Fruit fly (Drosophila melanogaster): ENCODE data around the gene Atu.
A peak's percentile ranks its signal among the peaks of the same experiment; 100 is the strongest.

Gene Atu

dm6 chr3R:5588573-5588972, 24.6 kb upstream of the Atu start, which contains the start of gene PolZ2:
Gene PolZ2, plus strand, starts transcription at chr3R:5588873.
- TF ChIP-seq Mio (GFP tag; optimal IDR thresholded peaks at IDR 0.05) (no peak), Dfd (GFP tag; optimal IDR thresholded peaks at IDR 0.05) (no peak)

- TF ChIP-seq Myc (optimal IDR thresholded peaks at IDR 0.05) (no peak), ey (GFP tag; optimal IDR thresholded peaks at IDR 0.05) (peak; percentile 22), N (GFP tag; optimal IDR thresholded peaks at IDR 0.05) (peak; percentile 96), Rel (GFP tag; optimal IDR thresholded peaks at IDR 0.05) (no peak), Rel (tag; optimal IDR thresholded peaks at IDR 0.05) (peak; percentile 24), Hnf4 (GFP tag; optimal IDR thresholded peaks at IDR 0.05) (no peak), Hr83 (GFP tag; optimal IDR thresholded peaks at IDR 0.05; ENCODE audit: poor library complexity, severe bottlenecking) (no peak), Dfd (GFP tag; optimal IDR thresholded peaks at IDR 0.05) (no peak), Dif (GFP tag; optimal IDR thresholded peaks at IDR 0.05; ENCODE audit: partially characterized antibody) (no peak), Hr78 (GFP tag; optimal IDR thresholded peaks at IDR 0.05) (peak; percentile 80), Abd-B (GFP tag; optimal IDR thresholded peaks at IDR 0.05) (peak; percentile 10), Sp1 (GFP tag; optimal IDR thresholded peaks at IDR 0.05) (peak; percentile 19), GATAd (GFP tag; optimal IDR thresholded peaks at IDR 0.05) (no peak), CG9705 (GFP tag; optimal IDR thresholded peaks at IDR 0.05) (peak; percentile 35), woc (GFP tag; optimal IDR thresholded peaks at IDR 0.05) (peak; percentile 61), lola (GFP tag; optimal IDR thresholded peaks at IDR 0.05) (no peak), usp (GFP tag; optimal IDR thresholded peaks at IDR 0.05) (no peak), rgr (GFP tag; optimal IDR thresholded peaks at IDR 0.05) (peak; percentile 12), brk (GFP tag; optimal IDR thresholded peaks at IDR 0.05) (no peak), dsf (GFP tag; optimal IDR thresholded peaks at IDR 0.05; ENCODE audit: borderline replicate concordance) (no peak), CG32264 (GFP tag; optimal IDR thresholded peaks at IDR 0.05) (peak; percentile 4), Jra (GFP tag; optimal IDR thresholded peaks at IDR 0.05) (no peak), foxo (GFP tag; optimal IDR thresholded peaks at IDR 0.05) (peak in 1 of 2 experiments; percentile 25), pan (optimal IDR thresholded peaks at IDR 0.05) (no peak), CrebA (GFP tag; optimal IDR thresholded peaks at IDR 0.05; ENCODE audit: borderline replicate concordance) (no peak), h (GFP tag; optimal IDR thresholded peaks at IDR 0.05) (no peak), Mio (GFP tag; optimal IDR thresholded peaks at IDR 0.05) (no peak), OdsH (GFP tag; optimal IDR thresholded peaks at IDR 0.05) (no peak), HLH106 (tag; optimal IDR thresholded peaks at IDR 0.05) (peak; percentile 60), br (GFP tag; optimal IDR thresholded peaks at IDR 0.05) (no peak), fru (GFP tag; optimal IDR thresholded peaks at IDR 0.05) (no peak), sage (GFP tag; optimal IDR thresholded peaks at IDR 0.05) (no peak), tai (GFP tag; optimal IDR thresholded peaks at IDR 0.05) (no peak), sv (GFP tag; optimal IDR thresholded peaks at IDR 0.05) (peak; percentile 17), Vsx2 (GFP tag; optimal IDR thresholded peaks at IDR 0.05; ENCODE audit: partially characterized antibody) (no peak), dl (GFP tag; optimal IDR thresholded peaks at IDR 0.05; ENCODE audit: insufficient read depth in 1 of 2, partially characterized antibody in 2 of 2) (no peak), jim (GFP tag; optimal IDR thresholded peaks at IDR 0.05) (no peak), dmrt93B (GFP tag; optimal IDR thresholded peaks at IDR 0.05) (no peak), psq (GFP tag; optimal IDR thresholded peaks at IDR 0.05) (peak; percentile 17)
These were observed 21.7 kb upstream of the Atu start, which contains the start of the genes noi and Vha26 for dm6 chr3R:5591398-5591853. Gene noi, minus strand, starts transcription at chr3R:5591459. Gene Vha26, plus strand, starts transcription at chr3R:5591763.

dm6 chr3R:5592009-5592572, 21.1 kb upstream of the Atu start:
- TF ChIP-seq Rel (GFP tag; optimal IDR thresholded peaks at IDR 0.05) (no peak), Rel (tag; optimal IDR thresholded peaks at IDR 0.05) (peak; percentile 44), psq (GFP tag; optimal IDR thresholded peaks at IDR 0.05) (no peak)

Data from whole organism, wandering third instar larva.